Fruit fly (Drosophila melanogaster) whole organism, embryonic: ENCODE data around the gene Mo25.
A peak's percentile ranks its signal among the peaks of the same experiment; 100 is the strongest.

Experiments used
- B-H2 ChIP-seq: fragments of 200-800 bp; sonication (Bioruptor generic); optimal IDR thresholded peaks from 2 replicates; lab custom pipeline; 2018; ENCODE audit warnings: missing biosample characterization, mild to moderate bottlenecking, missing genetic modification characterization
- Bgb ChIP-seq: fragments of 200-800 bp; sonication (Bioruptor generic); IDR thresholded peaks from 2 replicates; pipeline ENCODE4 v1.3.6; 2022; ENCODE audit warnings: missing biosample characterization, missing genetic modification characterization; ENCODE audit not compliant: partially characterized antibody
- CG1233 ChIP-seq: fragments of 200-800 bp; sonication (Bioruptor generic); optimal IDR thresholded peaks from 4 replicates; lab custom pipeline; 2018; ENCODE audit warnings: missing biosample characterization, mild to moderate bottlenecking, missing genetic modification characterization
- CG13624 ChIP-seq: fragments of 200-800 bp; sonication (Bioruptor generic); optimal IDR thresholded peaks from 2 replicates; lab custom pipeline; 2016; ENCODE audit warnings: missing biosample characterization, missing genetic modification characterization
- CG15601 ChIP-seq: fragments of 200-800 bp; sonication (Bioruptor generic); optimal IDR thresholded peaks from 3 replicates; lab custom pipeline; 2019; ENCODE audit warnings: missing biosample characterization, mild to moderate bottlenecking, missing genetic modification characterization, moderate library complexity
- CG17568 ChIP-seq: fragments of 200-800 bp; sonication (Bioruptor generic); optimal IDR thresholded peaks from 2 replicates; lab custom pipeline; 2018; ENCODE audit warnings: missing biosample characterization, mild to moderate bottlenecking, missing genetic modification characterization, moderate library complexity
- CG17802 ChIP-seq: fragments of 200-800 bp; sonication (Bioruptor generic); optimal IDR thresholded peaks from 2 replicates; lab custom pipeline; 2018; ENCODE audit warnings: missing biosample characterization, mild to moderate bottlenecking, missing genetic modification characterization, moderate library complexity
- CG2202 ChIP-seq: fragments of 200-800 bp; sonication (Bioruptor generic); optimal IDR thresholded peaks from 2 replicates; lab custom pipeline; 2018; ENCODE audit warnings: missing biosample characterization, mild to moderate bottlenecking, missing genetic modification characterization
- CG2712 ChIP-seq: fragments of 200-800 bp; optimal IDR thresholded peaks from 3 replicates; lab custom pipeline; 2019; ENCODE audit warnings: missing biosample characterization, mild to moderate bottlenecking, missing genetic modification characterization, moderate library complexity
- CG30020 ChIP-seq: fragments of 200-800 bp; optimal IDR thresholded peaks from 2 replicates; lab custom pipeline; 2019; ENCODE audit warnings: missing biosample characterization, mild to moderate bottlenecking, missing genetic modification characterization, moderate library complexity
- CG30403 ChIP-seq: fragments of 200-800 bp; sonication (Bioruptor generic); optimal IDR thresholded peaks from 3 replicates; lab custom pipeline; 2016; ENCODE audit warnings: missing biosample characterization, missing genetic modification characterization
- CG31441 ChIP-seq: fragments of 200-800 bp; sonication (Bioruptor generic); IDR thresholded peaks from 2 replicates; pipeline ENCODE4 v1.3.6; 2022; ENCODE audit warnings: missing biosample characterization, missing genetic modification characterization
- CG33213 ChIP-seq: fragments of 200-800 bp; sonication (Bioruptor generic); optimal IDR thresholded peaks from 3 replicates; lab custom pipeline; 2016; ENCODE audit warnings: missing biosample characterization, missing genetic modification characterization
- CG34376 ChIP-seq: fragments of 200-800 bp; sonication (Bioruptor generic); optimal IDR thresholded peaks from 2 replicates; lab custom pipeline; 2018; ENCODE audit warnings: missing biosample characterization, mild to moderate bottlenecking, missing genetic modification characterization
- CG42726 ChIP-seq: fragments of 200-800 bp; sonication (Bioruptor generic); IDR thresholded peaks from 2 replicates; pipeline ENCODE4 v1.3.6; 2022; ENCODE audit warnings: missing biosample characterization, missing genetic modification characterization; ENCODE audit not compliant: partially characterized antibody
- CG4617 ChIP-seq: fragments of 200-800 bp; sonication (Bioruptor generic); optimal IDR thresholded peaks from 3 replicates; lab custom pipeline; 2016; ENCODE audit warnings: missing biosample characterization, missing genetic modification characterization, borderline replicate concordance
- CG8290 ChIP-seq, 3 experiments: fragments of 200-800 bp; sonication (Bioruptor generic); optimal IDR thresholded peaks; 2 replicates each; lab custom pipeline; 2016 to 2019; ENCODE audit warnings: missing biosample characterization in 3 of 3, missing genetic modification characterization in 3 of 3, mild to moderate bottlenecking in 2 of 3, moderate library complexity in 1 of 3
- CG9797 ChIP-seq: fragments of 200-800 bp; sonication (Bioruptor generic); optimal IDR thresholded peaks from 3 replicates; lab custom pipeline; 2018; ENCODE audit warnings: missing biosample characterization, mild to moderate bottlenecking, missing genetic modification characterization
- CHES-1-like ChIP-seq: fragments of 200-800 bp; sonication (Bioruptor generic); optimal IDR thresholded peaks from 2 replicates; lab custom pipeline; 2016; ENCODE audit warnings: missing biosample characterization, missing genetic modification characterization
- CTCF ChIP-seq: fragments of 200-800 bp; sonication (Bioruptor generic); optimal IDR thresholded peaks from 2 replicates; lab custom pipeline; 2017; ENCODE audit warnings: missing biosample characterization, mild to moderate bottlenecking, missing genetic modification characterization, moderate library complexity
- CkIIα-i1 ChIP-seq: fragments of 200-800 bp; sonication (Bioruptor generic); IDR thresholded peaks from 2 replicates; pipeline ENCODE4 v1.3.6; 2022; ENCODE audit warnings: missing biosample characterization, missing genetic modification characterization
- CoRest ChIP-seq: fragments of 200-800 bp; sonication (Bioruptor generic); optimal IDR thresholded peaks from 3 replicates; lab custom pipeline; 2018; ENCODE audit warnings: missing biosample characterization, mild to moderate bottlenecking, missing genetic modification characterization, moderate library complexity
- Dip3 ChIP-seq: fragments of 200-800 bp; sonication (Bioruptor generic); optimal IDR thresholded peaks from 3 replicates; lab custom pipeline; 2016; ENCODE audit warnings: missing biosample characterization, missing genetic modification characterization
- Dp ChIP-seq: fragments of 200-800 bp; sonication (Bioruptor generic); optimal IDR thresholded peaks from 2 replicates; lab custom pipeline; 2018; ENCODE audit warnings: missing biosample characterization, mild to moderate bottlenecking, missing genetic modification characterization, moderate library complexity
- Ets65A ChIP-seq: fragments of 200-800 bp; sonication (Bioruptor generic); peaks from one replicate; lab custom pipeline; 2016; ENCODE audit warnings: missing biosample characterization, missing genetic modification characterization
- Hmx ChIP-seq: fragments of 200-800 bp; sonication (Bioruptor generic); optimal IDR thresholded peaks from 2 replicates; lab custom pipeline; 2016; ENCODE audit warnings: missing biosample characterization, missing genetic modification characterization
- Hr78 ChIP-seq, 2 experiments: fragments of 200-800 bp in 1 of 2; fragments of >200 bp in 1 of 2; sonication (Bioruptor generic) in 1 of 2; optimal IDR thresholded peaks; 2 replicates each; lab custom pipeline; 2017 to 2019; ENCODE audit warnings: missing biosample characterization in 2 of 2, missing genetic modification characterization in 2 of 2, mild to moderate bottlenecking in 1 of 2, moderate library complexity in 1 of 2
- MBD-R2 ChIP-seq: fragments of 200-800 bp; sonication (Bioruptor generic); IDR thresholded peaks from 2 replicates; pipeline ENCODE4 v1.3.6; 2022; ENCODE audit warnings: missing biosample characterization, missing genetic modification characterization
- Mes4 ChIP-seq: fragments of 200-800 bp; sonication (Bioruptor generic); optimal IDR thresholded peaks from 2 replicates; lab custom pipeline; 2016; ENCODE audit warnings: missing biosample characterization, missing genetic modification characterization
- Opbp ChIP-seq: fragments of 200-800 bp; sonication (Bioruptor generic); IDR thresholded peaks from 3 replicates; pipeline ENCODE4 v1.3.6; 2022; ENCODE audit warnings: missing biosample characterization, missing genetic modification characterization; ENCODE audit not compliant: partially characterized antibody
- Pdp1 ChIP-seq, 2 experiments: fragments of 200-800 bp; sonication (Bioruptor generic); optimal IDR thresholded peaks; 3 replicates each; lab custom pipeline; 2016; ENCODE audit warnings: missing biosample characterization in 2 of 2, missing genetic modification characterization in 2 of 2, mild to moderate bottlenecking in 1 of 2, moderate library complexity in 1 of 2
- Scr ChIP-seq: fragments of 200-800 bp; sonication (Bioruptor generic); IDR thresholded peaks from 2 replicates; pipeline ENCODE4 v1.3.6; 2022; ENCODE audit warnings: missing biosample characterization, missing genetic modification characterization; ENCODE audit not compliant: partially characterized antibody
- ash1 ChIP-seq: fragments of 200-800 bp; sonication (Bioruptor generic); optimal IDR thresholded peaks from 2 replicates; lab custom pipeline; 2018; ENCODE audit warnings: missing biosample characterization, mild to moderate bottlenecking, missing genetic modification characterization
- br ChIP-seq: fragments of >200 bp; optimal IDR thresholded peaks from 2 replicates; lab custom pipeline; 2017
- cad ChIP-seq: fragments of >200 bp; optimal IDR thresholded peaks from 2 replicates; lab custom pipeline; 2017; ENCODE audit warnings: missing biosample characterization, missing genetic modification characterization
- cas ChIP-seq: fragments of 200-800 bp; sonication (Bioruptor generic); IDR thresholded peaks from 2 replicates; pipeline ENCODE4 v1.3.6; 2022; ENCODE audit warnings: missing biosample characterization, missing genetic modification characterization
- crc ChIP-seq: fragments of 200-800 bp; sonication (Bioruptor generic); optimal IDR thresholded peaks from 2 replicates; lab custom pipeline; 2016; ENCODE audit warnings: missing biosample characterization, missing genetic modification characterization
- da ChIP-seq: fragments of 200-800 bp; sonication (Bioruptor generic); optimal IDR thresholded peaks from 2 replicates; lab custom pipeline; 2016; ENCODE audit warnings: missing biosample characterization, missing genetic modification characterization
- dmrt11E ChIP-seq: fragments of 200-800 bp; sonication (Bioruptor generic); optimal IDR thresholded peaks from 3 replicates; lab custom pipeline; 2018; ENCODE audit warnings: missing biosample characterization, mild to moderate bottlenecking, missing genetic modification characterization, moderate library complexity
- dmrt99B ChIP-seq: fragments of 200-800 bp; sonication (Bioruptor generic); optimal IDR thresholded peaks from 2 replicates; lab custom pipeline; 2018; ENCODE audit warnings: missing biosample characterization, mild to moderate bottlenecking, missing genetic modification characterization, moderate library complexity
- fd102C ChIP-seq: fragments of 200-800 bp; sonication (Bioruptor generic); optimal IDR thresholded peaks from 2 replicates; lab custom pipeline; 2018; ENCODE audit warnings: missing biosample characterization, mild to moderate bottlenecking, missing genetic modification characterization, moderate library complexity
- gfzf ChIP-seq: fragments of 200-800 bp; sonication (Bioruptor generic); optimal IDR thresholded peaks from 2 replicates; lab custom pipeline; 2016; ENCODE audit warnings: missing biosample characterization, mild to moderate bottlenecking, missing genetic modification characterization, moderate library complexity
- insv ChIP-seq, 2 experiments: fragments of 200-800 bp; sonication (Bioruptor generic); optimal IDR thresholded peaks; 3 replicates each; lab custom pipeline; 2016 to 2018; ENCODE audit warnings: missing biosample characterization in 2 of 2, missing genetic modification characterization in 2 of 2
- mld ChIP-seq: fragments of 200-800 bp; sonication (Bioruptor generic); IDR thresholded peaks from 3 replicates; pipeline ENCODE4 v1.3.6; 2022; ENCODE audit warnings: missing biosample characterization, missing genetic modification characterization; ENCODE audit not compliant: partially characterized antibody
- nerfin-1 ChIP-seq: fragments of 200-800 bp; sonication (Bioruptor generic); optimal IDR thresholded peaks from 3 replicates; lab custom pipeline; 2019; ENCODE audit warnings: missing biosample characterization, mild to moderate bottlenecking, missing genetic modification characterization, moderate library complexity
- nerfin-2 ChIP-seq: fragments of 200-800 bp; sonication (Bioruptor generic); IDR thresholded peaks from 2 replicates; pipeline ENCODE4 v1.3.6; 2022; ENCODE audit warnings: missing biosample characterization, missing genetic modification characterization; ENCODE audit not compliant: partially characterized antibody
- sens ChIP-seq: fragments of 200-800 bp; sonication (Bioruptor generic); peaks from one replicate; lab custom pipeline; 2016; ENCODE audit warnings: missing biosample characterization, missing genetic modification characterization
- shn ChIP-seq: fragments of 200-800 bp; sonication (Bioruptor generic); optimal IDR thresholded peaks from 3 replicates; lab custom pipeline; 2016; ENCODE audit warnings: missing biosample characterization, missing genetic modification characterization
- tgo ChIP-seq: fragments of 200-800 bp; sonication (Bioruptor generic); IDR thresholded peaks from 3 replicates; pipeline ENCODE4 v1.3.6; 2022; ENCODE audit warnings: missing biosample characterization, missing genetic modification characterization
- unc-4 ChIP-seq: fragments of 200-800 bp; sonication (Bioruptor generic); IDR thresholded peaks from 2 replicates; pipeline ENCODE4 v1.3.6; 2022; ENCODE audit warnings: missing biosample characterization, missing genetic modification characterization; ENCODE audit not compliant: partially characterized antibody

Mo25 gene

DNA sequence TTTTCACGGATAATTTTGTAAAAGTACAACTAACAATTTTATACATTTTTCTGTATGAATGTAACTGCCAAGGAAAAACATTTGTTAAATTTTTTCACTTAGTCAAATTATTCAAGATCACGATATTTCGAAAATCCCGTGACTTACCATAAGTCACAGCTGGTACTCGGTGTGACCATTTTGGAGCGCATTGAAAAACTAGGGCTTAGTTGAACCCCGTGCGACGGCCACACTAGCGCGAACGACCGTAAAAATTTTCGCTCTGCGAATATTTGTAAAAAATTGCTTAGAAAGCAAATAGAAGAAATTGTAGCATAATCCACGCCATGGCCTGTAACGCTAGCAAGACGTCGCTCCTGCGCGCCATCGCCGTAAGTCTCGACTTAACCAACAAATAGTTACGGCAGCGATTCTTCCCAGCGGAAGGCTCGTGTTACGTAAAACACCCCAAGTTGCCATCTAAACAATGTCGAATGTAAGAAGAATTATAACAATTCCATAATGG lies 31.1 kb downstream of the Mo25 start, which contains the start of gene UQCR-C2 (continued):
- TF ChIP-seq Dip3 (GFP tag; lab: Kevin White, UChicago) (no peak), CoRest (tag; lab: Kevin White, UChicago) (peak; percentile 40), dmrt99B (tag; lab: Kevin White, UChicago) (no peak), CG4617 (GFP tag; lab: Kevin White, UChicago) (peak; percentile 89), fd102C (no peak), cad (GFP tag; lab: Kevin White, UChicago) (no peak), Opbp (GFP tag; lab: Robert Waterston, UW) (peak; percentile 42; the same call in 1 of the 3 replicates), CG30020 (peak; percentile 47), CG30403 (peak; percentile 8), dmrt11E (no peak), Hr78 (GFP tag; optimal IDR thresholded peaks at IDR 0.05; lab: Kevin White, UChicago) (no peak), CTCF (GFP tag; lab: Kevin White, UChicago) (peak; percentile 25), da (GFP tag; lab: Kevin White, UChicago) (no peak), mld (GFP tag; lab: Robert Waterston, UW) (0 out of 3 replicates have a peak, but pooled peaks have one; percentile 16), CG42726 (GFP tag; lab: Robert Waterston, UW) (peak; percentile 44; the same call in 1 of the 2 replicates), shn (GFP tag; lab: Kevin White, UChicago) (no peak), CG1233 (GFP tag; lab: Kevin White, UChicago) (no peak), Hmx (GFP tag; lab: Kevin White, UChicago) (no peak), Scr (GFP tag; lab: Robert Waterston, UW) (peak; percentile 25), CG31441 (GFP tag; lab: Robert Waterston, UW) (peak; percentile 96), CG17568 (no peak), cas (GFP tag; lab: Robert Waterston, UW) (no peak), CG17802 (tag; lab: Kevin White, UChicago) (no peak), tgo (GFP tag; lab: Robert Waterston, UW) (no peak), CG33213 (peak; percentile 71), CHES-1-like (GFP tag; lab: Kevin White, UChicago) (peak; percentile 38), B-H2 (peak; percentile 71), Ets65A (GFP tag; lab: Kevin White, UChicago) (peak; percentile 87), ash1 (GFP tag; lab: Kevin White, UChicago) (no peak), br (no peak), Dp (GFP tag; lab: Kevin White, UChicago) (peak; percentile 64), CG13624 (GFP tag; lab: Kevin White, UChicago) (peak; percentile 56), CG8290 (GFP tag; optimal IDR thresholded peaks at IDR 0.05; lab: Kevin White, UChicago) (peak; percentile 44), CG8290 (tag; optimal IDR thresholded peaks at IDR 0.05; lab: Kevin White, UChicago) (peak in 1 of 2 experiments; percentile 61), CG2202 (tag; lab: Kevin White, UChicago) (no peak), crc (GFP tag; lab: Kevin White, UChicago) (no peak), Bgb (GFP tag; lab: Robert Waterston, UW) (peak; percentile 39), CG2712 (peak; percentile 45), unc-4 (peak; percentile 38; the same call in 1 of the 2 replicates), nerfin-2 (GFP tag; lab: Robert Waterston, UW) (no peak), CkIIα-i1 (GFP tag; lab: Robert Waterston, UW) (no peak), sens (GFP tag; lab: Kevin White, UChicago) (peak; percentile 61), gfzf (GFP tag; lab: Kevin White, UChicago) (peak; percentile 98), MBD-R2 (peak; percentile 86), insv (GFP tag; optimal IDR thresholded peaks at IDR 0.05; lab: Kevin White, UChicago) (no peak), CG15601 (tag; lab: Kevin White, UChicago) (peak; percentile 14), nerfin-1 (peak; percentile 20), Pdp1 (GFP tag; optimal IDR thresholded peaks at IDR 0.05; lab: Kevin White, UChicago) (peak in 1 of 2 experiments; percentile 98), Mes4 (GFP tag; lab: Kevin White, UChicago) (no peak), CG34376 (GFP tag; lab: Kevin White, UChicago) (peak; percentile 44), CG9797 (GFP tag; lab: Kevin White, UChicago) (peak; percentile 91)
